Worm (Caenorhabditis elegans): ENCODE data around the gene C45G7.13.

The C45G7.13 gene

DNA sequence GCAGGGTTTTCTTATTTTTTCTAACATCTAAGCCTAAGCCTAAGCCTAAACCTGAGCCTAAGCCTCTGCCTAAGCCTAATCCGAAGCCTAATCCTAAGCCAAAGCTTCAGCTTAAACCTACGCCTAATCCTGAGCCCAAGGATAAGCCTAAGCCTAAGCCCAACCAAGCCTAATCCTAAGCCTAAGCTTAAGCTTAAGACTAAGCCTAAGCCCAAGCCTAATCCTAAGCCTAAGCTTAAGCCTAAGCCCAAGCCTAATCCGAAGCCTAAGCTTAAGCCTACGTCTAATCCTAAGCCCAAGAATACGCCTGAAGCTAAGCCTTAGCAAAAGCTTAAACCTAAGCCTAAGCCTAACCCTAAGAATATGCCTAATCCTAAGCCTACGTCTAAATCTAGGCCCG is 47.8 kb downstream of the C45G7.13 start:
- TF ChIP-seq nhr-90 (tag; optimal IDR thresholded peaks at IDR 0.05; ENCODE audit: poor library complexity) (no peak), ceh-63 (GFP tag; optimal IDR thresholded peaks at IDR 0.05) (no peak), swsn-7 (tag; optimal IDR thresholded peaks at IDR 0.05) (no peak), hlh-17 (GFP tag; optimal IDR thresholded peaks at IDR 0.05; ENCODE audit: borderline replicate concordance) (no peak), C16A3.4 (tag; optimal IDR thresholded peaks at IDR 0.05) (no peak), zag-1 (tag; optimal IDR thresholded peaks at IDR 0.05) (no peak), aly-2 (tag; optimal IDR thresholded peaks at IDR 0.05) (no peak), isw-1 (GFP tag; IDR thresholded peaks at IDR 0.05) (no peak), lir-3 (tag; optimal IDR thresholded peaks at IDR 0.05; ENCODE audit: poor library complexity) (no peak), ztf-11 (tag; optimal IDR thresholded peaks at IDR 0.05) (no peak)

DNA sequence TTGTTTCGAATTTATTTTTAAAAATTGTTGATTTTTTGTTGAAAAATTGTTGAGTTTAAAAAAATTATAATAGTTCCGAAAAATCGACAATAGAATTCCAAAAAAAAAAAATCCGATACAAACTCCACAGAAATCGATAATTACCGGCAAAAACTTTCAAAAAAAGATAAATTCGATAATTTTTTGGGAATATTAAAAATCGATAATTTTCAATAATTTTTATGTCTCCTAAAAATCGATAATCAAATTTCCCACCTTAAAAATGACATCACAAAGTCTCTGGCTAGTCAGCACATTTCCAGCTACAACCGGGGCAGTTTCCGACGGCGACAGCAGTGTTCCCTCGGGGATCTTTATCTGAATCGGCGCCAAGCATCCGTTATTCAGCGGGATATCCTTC is 50.5 kb downstream of the C45G7.13 start:
- TF ChIP-seq ztf-4 (tag; optimal IDR thresholded peaks at IDR 0.05) (no peak), egl-13 (tag; optimal IDR thresholded peaks at IDR 0.05) (no peak), vab-15 (tag; optimal IDR thresholded peaks at IDR 0.05) (no peak), nhr-237 (tag; optimal IDR thresholded peaks at IDR 0.05) (no peak)

DNA sequence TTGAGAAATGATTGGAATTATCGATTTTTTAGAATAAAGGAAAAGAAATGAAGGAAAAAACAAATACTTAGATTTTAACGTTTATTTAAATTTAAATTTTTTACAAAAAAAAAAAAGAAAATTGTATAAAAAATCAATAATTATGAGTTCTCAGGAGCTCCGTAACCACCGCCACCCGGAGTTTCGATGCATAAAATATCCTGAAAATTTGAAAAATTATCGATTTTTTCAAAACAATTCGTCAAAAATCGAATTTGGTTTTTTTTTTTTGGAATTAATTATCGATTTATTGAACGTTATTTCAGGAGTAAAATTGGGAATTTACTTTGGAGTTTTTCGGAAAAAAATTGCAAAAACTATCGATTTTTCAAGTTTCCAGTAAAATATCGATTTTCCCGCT is 51.7 kb downstream of the C45G7.13 start, which contains the start of gene Y38F2AR.10:
Gene Y38F2AR.10 (minus strand): TSS at position 101 of the 400 bp plus-strand sequence.
- TF ChIP-seq ceh-63 (GFP tag; optimal IDR thresholded peaks at IDR 0.05) (no peak), ama-1 (optimal IDR thresholded peaks at IDR 0.05) (no peak), aha-1 (tag; optimal IDR thresholded peaks at IDR 0.05) (no peak), ceh-90 (tag; optimal IDR thresholded peaks at IDR 0.05) (no peak), F16B12.6 (tag; optimal IDR thresholded peaks at IDR 0.05) (no peak), sup-37 (GFP tag; optimal IDR thresholded peaks at IDR 0.05) (no peak), ztf-11 (tag; optimal IDR thresholded peaks at IDR 0.05) (no peak), alr-1 (tag; optimal IDR thresholded peaks at IDR 0.05; ENCODE audit: borderline replicate concordance) (no peak), lin-13 (GFP tag; optimal IDR thresholded peaks at IDR 0.05) (no peak), sox-4 (tag; optimal IDR thresholded peaks at IDR 0.05) (no peak), jun-1 (tag; optimal IDR thresholded peaks at IDR 0.05) (no peak), ceh-8 (GFP tag; optimal IDR thresholded peaks at IDR 0.05) (no peak), nhr-76 (tag; optimal IDR thresholded peaks at IDR 0.05) (no peak), hlh-17 (GFP tag; optimal IDR thresholded peaks at IDR 0.05; ENCODE audit: borderline replicate concordance) (no peak), blmp-1 (tag; optimal IDR thresholded peaks at IDR 0.05) (no peak)

DNA sequence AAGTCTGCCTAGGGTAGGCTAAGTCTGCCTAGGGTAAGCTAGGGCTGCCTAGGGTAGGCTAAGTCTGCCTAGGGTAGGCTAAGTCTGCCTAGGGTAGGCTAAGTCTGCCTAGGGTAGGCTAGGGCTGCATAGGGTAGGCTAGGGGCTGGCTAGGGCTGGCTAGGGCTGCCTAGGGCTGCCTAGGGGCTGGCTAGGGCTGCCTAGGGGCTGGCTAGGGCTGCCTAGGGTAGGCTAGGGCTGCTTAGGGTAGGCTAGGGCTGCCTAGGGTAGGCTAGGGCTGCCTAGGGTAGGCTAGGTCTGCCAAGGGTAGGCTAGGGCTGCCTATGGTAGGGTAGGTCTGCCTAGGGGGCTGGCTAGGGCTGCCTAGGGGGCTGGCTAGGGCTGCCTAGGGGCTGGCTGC is 52.8 kb downstream of the C45G7.13 start:
- no peak for TF ChIP-seq tlp-1 (tag; optimal IDR thresholded peaks at IDR 0.05)
- TF ChIP-seq irx-1 (tag; optimal IDR thresholded peaks at IDR 0.05), result no peak
- TF ChIP-seq egl-27 (tag; optimal IDR thresholded peaks at IDR 0.05), result no peak
- TF ChIP-seq pqm-1 (tag; optimal IDR thresholded peaks at IDR 0.05), result no peak
- no peak for TF ChIP-seq lir-3 (tag; optimal IDR thresholded peaks at IDR 0.05; ENCODE audit: poor library complexity)
- TF ChIP-seq ceh-88 (GFP tag; IDR thresholded peaks at IDR 0.05), result no peak
- TF ChIP-seq lin-35 (GFP tag; optimal IDR thresholded peaks at IDR 0.05), result no peak
- no peak for TF ChIP-seq mep-1 (tag; optimal IDR thresholded peaks at IDR 0.05)
- no peak for TF ChIP-seq nhr-20 (tag; optimal IDR thresholded peaks at IDR 0.05)
- TF ChIP-seq nhr-19 (GFP tag; conservative IDR thresholded peaks at IDR 0.05), result no peak
- no peak for TF ChIP-seq ztf-4 (tag; optimal IDR thresholded peaks at IDR 0.05)
- TF ChIP-seq mab-9 (GFP tag; IDR thresholded peaks at IDR 0.05), result no peak
- no peak for TF ChIP-seq nhr-47 (tag; optimal IDR thresholded peaks at IDR 0.05)
- no peak for TF ChIP-seq elt-3 (tag; optimal IDR thresholded peaks at IDR 0.05)
- no peak for TF ChIP-seq pag-3 (tag; optimal IDR thresholded peaks at IDR 0.05; ENCODE audit: borderline replicate concordance, insufficient read depth)
- TF ChIP-seq nhr-84 (tag; optimal IDR thresholded peaks at IDR 0.05), result no peak
- no peak for TF ChIP-seq fkh-4 (tag; optimal IDR thresholded peaks at IDR 0.05; ENCODE audit: borderline replicate concordance)
- no peak for TF ChIP-seq lsy-2 (tag; optimal IDR thresholded peaks at IDR 0.05)
